Worm (Caenorhabditis elegans) whole organism, L4 larva: ENCODE data around the gene tatn-1.
A peak's percentile ranks its signal among the peaks of the same experiment; 100 is the strongest.

Experiments used
- F26F4.8 ChIP-seq: fragments of 200-800 bp; sonication (Bioruptor generic); conservative IDR thresholded peaks from 2 replicates; pipeline ENCODE4 v1.3.6; 2022; ENCODE audit warnings: missing genetic modification characterization, missing compliant biosample characterization
- F37D6.2 ChIP-seq: sonication (generic microtip); optimal IDR thresholded peaks from 2 replicates; lab custom pipeline; 2016; ENCODE audit warnings: mild to moderate bottlenecking, missing genetic modification characterization, missing compliant biosample characterization
- F44E2.7 ChIP-seq: fragments of 200-800 bp; sonication (Bioruptor generic); IDR thresholded peaks from 2 replicates; pipeline ENCODE4 v2.1.2; 2022; ENCODE audit warnings: missing genetic modification characterization, missing compliant biosample characterization
- F49E8.2 ChIP-seq: sonication (generic microtip); optimal IDR thresholded peaks from 2 replicates; lab custom pipeline; 2016; ENCODE audit warnings: missing compliant biosample characterization, mild to moderate bottlenecking, missing genetic modification characterization, borderline replicate concordance
- T20F7.1 ChIP-seq: fragments of 200-800 bp; sonication (Bioruptor generic); optimal IDR thresholded peaks from 2 replicates; lab custom pipeline; 2018; ENCODE audit warnings: mild to moderate bottlenecking, missing genetic modification characterization, missing compliant biosample characterization
- T26A8.4 ChIP-seq: fragments of 200-800 bp; sonication (Bioruptor generic); IDR thresholded peaks from 2 replicates; pipeline ENCODE4 v1.3.6; 2022; ENCODE audit warnings: missing genetic modification characterization, missing compliant biosample characterization
- ZK337.2 ChIP-seq: fragments of 200-800 bp; sonication (Bioruptor generic); IDR thresholded peaks from 2 replicates; pipeline ENCODE4 v1.3.6; 2022; ENCODE audit warnings: missing genetic modification reagents, missing genetic modification characterization, missing compliant biosample characterization
- aha-1 ChIP-seq: fragments of 150-350 bp; peaks from one replicate; lab custom pipeline; 2014; ENCODE audit warnings: missing biosample characterization, missing genetic modification characterization
- ama-1 ChIP-seq: fragments of 150-350 bp; optimal IDR thresholded peaks from 2 replicates; lab custom pipeline; 2014; ENCODE audit warnings: inconsistent platforms, mixed read lengths
- arid-1 ChIP-seq: fragments of 200-800 bp; sonication (Bioruptor generic); conservative IDR thresholded peaks from 2 replicates; pipeline ENCODE4 v1.3.6; 2022; ENCODE audit warnings: missing genetic modification reagents, missing genetic modification characterization, missing compliant biosample characterization
- attf-4 ChIP-seq: sonication (generic microtip); optimal IDR thresholded peaks from 3 replicates; lab custom pipeline; 2017; ENCODE audit warnings: missing biosample characterization, missing genetic modification characterization
- ceh-32 ChIP-seq: sonication (generic microtip); optimal IDR thresholded peaks from 2 replicates; lab custom pipeline; 2016; ENCODE audit warnings: mild to moderate bottlenecking, missing genetic modification characterization, missing compliant biosample characterization; ENCODE audit not compliant: poor library complexity
- ceh-44 ChIP-seq: fragments of 200-800 bp; sonication (Bioruptor generic); IDR thresholded peaks from 2 replicates; pipeline ENCODE4 v1.3.6; 2022; ENCODE audit warnings: missing genetic modification reagents, missing genetic modification characterization, missing compliant biosample characterization
- ceh-62 ChIP-seq: sonication (generic microtip); optimal IDR thresholded peaks from 2 replicates; lab custom pipeline; 2017; ENCODE audit warnings: missing biosample characterization, missing genetic modification characterization
- cey-2 ChIP-seq: sonication (generic microtip); optimal IDR thresholded peaks from 3 replicates; lab custom pipeline; 2017; ENCODE audit warnings: missing genetic modification characterization, mild to moderate bottlenecking, missing compliant biosample characterization, antibody characterized with exemption, borderline replicate concordance; ENCODE audit not compliant: insufficient read depth
- ctbp-1 ChIP-seq: fragments of 200-800 bp; sonication (Bioruptor generic); IDR thresholded peaks from 2 replicates; pipeline ENCODE4 v1.3.6; 2022; ENCODE audit warnings: missing genetic modification reagents, missing genetic modification characterization, missing compliant biosample characterization
- dmd-6 ChIP-seq: fragments of 200-800 bp; sonication (Bioruptor generic); IDR thresholded peaks from 2 replicates; pipeline ENCODE4 v1.3.6; 2022; ENCODE audit warnings: missing genetic modification reagents, missing genetic modification characterization, missing compliant biosample characterization
- dmd-8 ChIP-seq: fragments of 200-800 bp; sonication (Bioruptor generic); IDR thresholded peaks from 2 replicates; pipeline ENCODE4 v1.3.6; 2022; ENCODE audit warnings: missing genetic modification characterization, missing compliant biosample characterization
- duxl-1 ChIP-seq: sonication (generic microtip); optimal IDR thresholded peaks from 2 replicates; lab custom pipeline; 2016; ENCODE audit warnings: mild to moderate bottlenecking, missing genetic modification characterization, moderate library complexity, missing compliant biosample characterization; ENCODE audit not compliant: poor library complexity
- dve-1 ChIP-seq: sonication (generic microtip); optimal IDR thresholded peaks from 2 replicates; lab custom pipeline; 2017; ENCODE audit warnings: antibody characterized with exemption, mild to moderate bottlenecking, missing genetic modification characterization, missing compliant biosample characterization; ENCODE audit not compliant: insufficient read depth
- egl-27 ChIP-seq: sonication (generic microtip); optimal IDR thresholded peaks from 3 replicates; lab custom pipeline; 2017; ENCODE audit warnings: missing biosample characterization, missing genetic modification reagents, missing genetic modification characterization
- egl-43 ChIP-seq: fragments of 200-800 bp; sonication (Bioruptor generic); IDR thresholded peaks from 2 replicates; pipeline ENCODE4 v1.3.6; 2022; ENCODE audit warnings: missing genetic modification reagents, missing genetic modification characterization, missing compliant biosample characterization
- fkh-10 ChIP-seq: fragments of 150-350 bp; optimal IDR thresholded peaks from 2 replicates; lab custom pipeline; 2014; ENCODE audit warnings: missing biosample characterization, missing genetic modification reagents, missing genetic modification characterization
- fos-1 ChIP-seq: fragments of 150-350 bp; optimal IDR thresholded peaks from 2 replicates; lab custom pipeline; 2014; ENCODE audit warnings: missing biosample characterization, missing genetic modification characterization
- hlh-30 ChIP-seq: sonication (generic microtip); optimal IDR thresholded peaks from 2 replicates; lab custom pipeline; 2017; ENCODE audit warnings: antibody characterized with exemption, mild to moderate bottlenecking, missing genetic modification characterization, missing compliant biosample characterization; ENCODE audit not compliant: insufficient read depth
- hmg-1.1 ChIP-seq: fragments of 200-800 bp; sonication (Bioruptor generic); IDR thresholded peaks from 2 replicates; pipeline ENCODE4 v1.3.6; 2022; ENCODE audit warnings: missing genetic modification reagents, missing genetic modification characterization, missing compliant biosample characterization
- jun-1 ChIP-seq: fragments of 150-350 bp; optimal IDR thresholded peaks from 2 replicates; lab custom pipeline; 2014; ENCODE audit warnings: missing biosample characterization, missing genetic modification reagents, missing genetic modification characterization
- lin-1 ChIP-seq: fragments of 200-800 bp; sonication (Bioruptor generic); IDR thresholded peaks from 2 replicates; pipeline ENCODE4 v1.3.6; 2022; ENCODE audit warnings: missing genetic modification reagents, missing genetic modification characterization, missing compliant biosample characterization
- lin-13 ChIP-seq: fragments of 150-350 bp; optimal IDR thresholded peaks from 2 replicates; lab custom pipeline; 2014; ENCODE audit warnings: missing biosample characterization, missing genetic modification reagents, missing genetic modification characterization
- lin-29 ChIP-seq: fragments of 200-800 bp; sonication (Bioruptor generic); IDR thresholded peaks from 2 replicates; pipeline ENCODE4 v1.3.6; 2022; ENCODE audit warnings: missing genetic modification reagents, missing genetic modification characterization, missing compliant biosample characterization
- lin-39 ChIP-seq: fragments of 150-350 bp; optimal IDR thresholded peaks from 2 replicates; lab custom pipeline; 2014; ENCODE audit warnings: missing biosample characterization, missing genetic modification reagents, missing genetic modification characterization
- lir-3 ChIP-seq: sonication (generic microtip); optimal IDR thresholded peaks from 2 replicates; lab custom pipeline; 2016; ENCODE audit warnings: mild to moderate bottlenecking, missing genetic modification characterization, missing compliant biosample characterization
- lsy-2 ChIP-seq, 2 experiments: fragments of 150-350 bp in 1 of 2; sonication (generic microtip) in 1 of 2; optimal IDR thresholded peaks; 2 replicates each; lab custom pipeline; 2014 to 2017; ENCODE audit warnings: missing biosample characterization in 2 of 2, missing genetic modification characterization in 2 of 2
- mes-2 ChIP-seq: sonication (generic microtip); optimal IDR thresholded peaks from 2 replicates; lab custom pipeline; 2016; ENCODE audit warnings: missing genotype, mild to moderate bottlenecking, missing genetic modification characterization, missing compliant biosample characterization; ENCODE audit not compliant: poor library complexity, severe bottlenecking
- mxl-3 ChIP-seq: fragments of 200-800 bp; sonication (Bioruptor generic); optimal IDR thresholded peaks from 2 replicates; lab custom pipeline; 2018; ENCODE audit warnings: mild to moderate bottlenecking, missing genetic modification characterization, missing compliant biosample characterization
- nhr-10 ChIP-seq: fragments of 150-350 bp; optimal IDR thresholded peaks from 2 replicates; lab custom pipeline; 2014; ENCODE audit warnings: missing biosample characterization, missing genetic modification characterization
- nhr-102 ChIP-seq: sonication (generic microtip); optimal IDR thresholded peaks from 2 replicates; lab custom pipeline; 2016; ENCODE audit warnings: mild to moderate bottlenecking, missing genetic modification characterization, moderate library complexity, missing compliant biosample characterization
- nhr-76 ChIP-seq: fragments of 150-350 bp; optimal IDR thresholded peaks from 2 replicates; lab custom pipeline; 2014; ENCODE audit warnings: missing biosample characterization, missing genetic modification characterization
- nhr-77 ChIP-seq: fragments of 150-350 bp; optimal IDR thresholded peaks from 2 replicates; lab custom pipeline; 2014; ENCODE audit warnings: missing biosample characterization, missing genetic modification characterization
- php-3 ChIP-seq: fragments of 200-800 bp; sonication (Bioruptor generic); IDR thresholded peaks from 2 replicates; pipeline ENCODE4 v1.3.6; 2022; ENCODE audit warnings: missing genetic modification reagents, missing genetic modification characterization, missing compliant biosample characterization
- pqm-1 ChIP-seq: sonication (generic microtip); optimal IDR thresholded peaks from 2 replicates; lab custom pipeline; 2017; ENCODE audit warnings: missing biosample characterization, missing genetic modification characterization
- rbr-2 ChIP-seq: sonication (generic microtip); optimal IDR thresholded peaks from 2 replicates; lab custom pipeline; 2016; ENCODE audit warnings: missing genotype, missing genetic modification characterization, missing compliant biosample characterization
- snpc-4 ChIP-seq: fragments of 150-350 bp; optimal IDR thresholded peaks from 2 replicates; lab custom pipeline; 2014; ENCODE audit warnings: missing biosample characterization, missing genetic modification characterization
- spr-1 ChIP-seq: sonication (generic microtip); optimal IDR thresholded peaks from 2 replicates; lab custom pipeline; 2016; ENCODE audit warnings: mild to moderate bottlenecking, missing genetic modification characterization, missing compliant biosample characterization
- spr-3 ChIP-seq: fragments of 200-800 bp; sonication (Bioruptor generic); optimal IDR thresholded peaks from 2 replicates; lab custom pipeline; 2018; ENCODE audit warnings: mild to moderate bottlenecking, missing genetic modification characterization, missing compliant biosample characterization
- tag-97 ChIP-seq: fragments of 200-800 bp; sonication (Bioruptor generic); IDR thresholded peaks from 2 replicates; pipeline ENCODE4 v1.3.6; 2022; ENCODE audit warnings: missing genetic modification characterization, missing compliant biosample characterization
- unc-39 ChIP-seq: sonication (generic microtip); optimal IDR thresholded peaks from 2 replicates; lab custom pipeline; 2017; ENCODE audit warnings: missing biosample characterization, missing genetic modification characterization
- zag-1 ChIP-seq: fragments of 150-350 bp; optimal IDR thresholded peaks from 2 replicates; lab custom pipeline; 2014; ENCODE audit warnings: missing biosample characterization, missing genetic modification characterization
- zfp-3 ChIP-seq: fragments of 200-800 bp; sonication (Bioruptor generic); conservative IDR thresholded peaks from 2 replicates; pipeline ENCODE4 v1.3.6; 2022; ENCODE audit warnings: missing genetic modification reagents, missing genetic modification characterization, missing compliant biosample characterization
- ztf-7 ChIP-seq: fragments of 150-350 bp; optimal IDR thresholded peaks from 2 replicates; lab custom pipeline; 2014; ENCODE audit warnings: missing biosample characterization, missing genetic modification characterization

tatn-1 gene

DNA sequence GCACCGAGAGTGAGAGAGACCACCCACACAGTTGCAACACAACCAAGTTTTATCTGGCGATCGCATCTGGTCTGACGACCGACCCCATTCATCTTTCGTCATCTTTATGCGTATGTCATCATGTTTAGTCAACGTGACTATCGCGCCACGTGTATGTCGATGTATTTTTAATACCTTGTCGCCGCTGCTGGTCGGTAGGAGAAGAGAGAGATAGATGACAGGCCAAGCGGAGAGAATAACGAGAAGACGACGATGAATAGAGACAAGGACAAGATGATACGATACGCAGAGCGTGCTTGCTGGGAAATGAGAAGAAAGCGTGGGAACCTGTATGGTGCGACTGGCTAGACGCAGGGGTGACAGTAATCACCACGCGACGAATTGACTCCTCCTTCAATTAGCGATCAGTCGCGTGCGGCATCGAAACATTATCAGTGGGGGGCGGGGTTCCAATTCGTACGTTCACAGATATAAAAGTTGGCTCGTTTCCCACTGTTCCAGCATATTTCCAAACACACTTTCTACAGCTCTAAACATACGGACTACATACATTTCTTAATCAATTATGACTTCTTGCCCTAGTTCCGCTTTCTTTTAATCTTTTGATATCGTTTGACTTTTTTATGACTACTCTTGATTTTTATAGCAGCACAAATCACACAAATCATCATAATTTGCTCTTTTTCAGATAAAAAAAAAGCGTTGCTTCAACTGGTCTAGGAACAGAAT, at the start of gene tatn-1:
tatn-1 (plus strand) TSS at position 689 of the 729 bp plus-strand sequence.
- TF ChIP-seq hlh-30 (tag; lab: Kevin White, UChicago): peak; percentile 90
- peak; percentile 86 for TF ChIP-seq dve-1
- no peak for TF ChIP-seq ceh-62 (tag; lab: Kevin White, UChicago)
- peak; percentile 65 for TF ChIP-seq T26A8.4 (GFP tag; lab: Robert Waterston, UW)
- TF ChIP-seq spr-1 (tag; lab: Kevin White, UChicago): peak; percentile 61
- no peak for TF ChIP-seq F26F4.8 (GFP tag; lab: Robert Waterston, UW)
- no peak for TF ChIP-seq egl-27
- peak; percentile 84 for TF ChIP-seq cey-2 (tag; lab: Kevin White, UChicago)
- 0 out of 2 replicates have a peak, but pooled peaks have one; percentile 11 for TF ChIP-seq egl-43 (GFP tag; lab: Robert Waterston, UW)
- TF ChIP-seq lin-39 (tag; lab: Kevin White, UChicago): no peak
- peak; percentile 53 for TF ChIP-seq jun-1 (tag; lab: Kevin White, UChicago)
- no peak for TF ChIP-seq ctbp-1 (GFP tag; lab: Robert Waterston, UW)
- no peak for TF ChIP-seq attf-4 (tag; lab: Kevin White, UChicago)
- 0 out of 2 replicates have a peak, but pooled peaks have one; percentile 11 for TF ChIP-seq arid-1 (GFP tag; lab: Robert Waterston, UW)
- no peak for TF ChIP-seq ceh-32 (tag; lab: Kevin White, UChicago)
- peak; percentile 99 for TF ChIP-seq mxl-3
- TF ChIP-seq dmd-6: peak; percentile 97
- no peak for TF ChIP-seq dmd-8 (GFP tag; lab: Robert Waterston, UW)
- no peak for TF ChIP-seq zfp-3 (GFP tag; lab: Robert Waterston, UW)
- TF ChIP-seq lin-1 (GFP tag; lab: Robert Waterston, UW): peak; percentile 52
- TF ChIP-seq rbr-2 (tag; lab: Kevin White, UChicago): peak; percentile 47
- no peak for TF ChIP-seq ceh-44 (GFP tag; lab: Robert Waterston, UW)
- peak; percentile 81 for TF ChIP-seq nhr-10 (tag; lab: Kevin White, UChicago)
- TF ChIP-seq F49E8.2: no peak
- TF ChIP-seq zag-1 (tag; lab: Kevin White, UChicago): no peak
- TF ChIP-seq nhr-102: peak; percentile 97
- TF ChIP-seq lsy-2 (tag; optimal IDR thresholded peaks at IDR 0.05; lab: Kevin White, UChicago): peak; percentile 43 to 58
- TF ChIP-seq spr-3 (GFP tag; lab: Kevin White, UChicago): no peak
- TF ChIP-seq snpc-4 (tag; lab: Kevin White, UChicago): no peak
- no peak for TF ChIP-seq nhr-76
- no peak for TF ChIP-seq unc-39 (tag; lab: Kevin White, UChicago)
- TF ChIP-seq duxl-1 (tag; lab: Kevin White, UChicago): no peak
- peak; percentile 30 for TF ChIP-seq lin-13
- TF ChIP-seq fos-1 (tag; lab: Kevin White, UChicago): no peak
- TF ChIP-seq F44E2.7 (GFP tag; lab: Robert Waterston, UW): no peak
- peak; percentile 99 for TF ChIP-seq aha-1 (tag; lab: Kevin White, UChicago)
- peak; percentile 25; the same call in 1 of the 2 replicates for TF ChIP-seq hmg-1.1
- TF ChIP-seq pqm-1 (tag; lab: Kevin White, UChicago): peak; percentile 51
- peak; percentile 39 for TF ChIP-seq ztf-7 (tag; lab: Kevin White, UChicago)
- TF ChIP-seq php-3 (GFP tag; lab: Robert Waterston, UW): peak; percentile 87; the same call in 1 of the 2 replicates
- TF ChIP-seq ZK337.2 (GFP tag; lab: Robert Waterston, UW): no peak
- peak; percentile 52 for TF ChIP-seq T20F7.1 (GFP tag; lab: Kevin White, UChicago)
- TF ChIP-seq ama-1 (lab: Kevin White, UChicago): peak; percentile 36
- no peak for TF ChIP-seq F37D6.2 (tag; lab: Kevin White, UChicago)
- no peak for TF ChIP-seq mes-2
- TF ChIP-seq fkh-10 (GFP tag; lab: Kevin White, UChicago): no peak
- TF ChIP-seq nhr-77 (tag; lab: Kevin White, UChicago): peak; percentile 94
- TF ChIP-seq lin-29 (GFP tag; lab: Robert Waterston, UW): no peak
- no peak for TF ChIP-seq tag-97
- TF ChIP-seq lir-3 (tag; lab: Kevin White, UChicago): no peak
